Worm (Caenorhabditis elegans): Measurements from ENCODE around the gene sms-3.

sms-3 gene

ce11 chrIII:1601464-1602169 is 673 bp upstream of the sms-3 start:
- TF ChIP-seq Y53G8AR.9 (GFP tag; conservative IDR thresholded peaks at IDR 0.05), result 0 out of 2 replicates have a peak, but pooled peaks have one; percentile 28
- TF ChIP-seq Y67H2A.10 (GFP tag; conservative IDR thresholded peaks at IDR 0.05), result no peak
- TF ChIP-seq akir-1 (GFP tag; optimal IDR thresholded peaks at IDR 0.05), result no peak
- TF ChIP-seq nhr-27 (tag; optimal IDR thresholded peaks at IDR 0.05), result no peak
- peak; percentile 42 for TF ChIP-seq snpc-3.4 (tag; optimal IDR thresholded peaks at IDR 0.05)
- peak; percentile 79 for TF ChIP-seq rpc-1 (optimal IDR thresholded peaks at IDR 0.05)
- peak; percentile 82 for TF ChIP-seq rpc-1 (tag; optimal IDR thresholded peaks at IDR 0.05)
- peak; percentile 75 for TF ChIP-seq nfyb-1 (GFP tag; IDR thresholded peaks at IDR 0.05)
- TF ChIP-seq mel-28 (tag; optimal IDR thresholded peaks at IDR 0.05; ENCODE audit: borderline replicate concordance), result no peak
- TF ChIP-seq hmg-20 (GFP tag; IDR thresholded peaks at IDR 0.05), result no peak
- TF ChIP-seq sdz-38 (tag; optimal IDR thresholded peaks at IDR 0.05), result no peak
- peak; percentile 66; the same call in 1 of the 2 replicates for TF ChIP-seq Y56A3A.18 (GFP tag; IDR thresholded peaks at IDR 0.05)
- TF ChIP-seq repo-1 (tag; optimal IDR thresholded peaks at IDR 0.05), result no peak
- TF ChIP-seq nhr-80 (tag; optimal IDR thresholded peaks at IDR 0.05), result peak; percentile 39
- 0 out of 2 replicates have a peak, but pooled peaks have one; percentile 37 for TF ChIP-seq ceh-40 (GFP tag; IDR thresholded peaks at IDR 0.05)
- peak; percentile 45 for TF ChIP-seq egrh-3 (GFP tag; IDR thresholded peaks at IDR 0.05)
- peak; percentile 43 for TF ChIP-seq madf-6 (GFP tag; IDR thresholded peaks at IDR 0.05)
- TF ChIP-seq lin-54 (GFP tag; optimal IDR thresholded peaks at IDR 0.05), result peak; percentile 54
- peak; percentile 63; the same call in 1 of the 2 replicates for TF ChIP-seq dox-1 (GFP tag; IDR thresholded peaks at IDR 0.05)
- TF ChIP-seq lsy-27 (tag; optimal IDR thresholded peaks at IDR 0.05; ENCODE audit: borderline replicate concordance, insufficient read depth), result no peak
- peak; percentile 51 for TF ChIP-seq attf-5 (GFP tag; optimal IDR thresholded peaks at IDR 0.05)
- TF ChIP-seq ztf-26 (tag; optimal IDR thresholded peaks at IDR 0.05), result no peak
- TF ChIP-seq nhr-90 (tag; optimal IDR thresholded peaks at IDR 0.05), result peak; percentile 73
- peak; percentile 93 for TF ChIP-seq tbp1 (GFP tag; optimal IDR thresholded peaks at IDR 0.05)
- no peak for TF ChIP-seq Y53F4B.3 (GFP tag; IDR thresholded peaks at IDR 0.05)
- TF ChIP-seq F55B11.4 (tag; optimal IDR thresholded peaks at IDR 0.05; ENCODE audit: borderline replicate concordance, insufficient read depth), result no peak
- TF ChIP-seq ama-1 (optimal IDR thresholded peaks at IDR 0.05), result no peak
- peak in 1 of 2 experiments; percentile 37 for TF ChIP-seq ama-1 (GFP tag; optimal IDR thresholded peaks at IDR 0.05)
- TF ChIP-seq C17E4.6 (GFP tag; IDR thresholded peaks at IDR 0.05), result 0 out of 2 replicates have a peak, but pooled peaks have one; percentile 28
- TF ChIP-seq ztf-22 (GFP tag; optimal IDR thresholded peaks at IDR 0.05), result no peak
- TF ChIP-seq nhr-120 (GFP tag; IDR thresholded peaks at IDR 0.05), result 0 out of 2 replicates have a peak, but pooled peaks have one; percentile 73
- no peak for TF ChIP-seq hlh-26 (GFP tag; conservative IDR thresholded peaks at IDR 0.05)
- TF ChIP-seq nfya-2 (GFP tag; IDR thresholded peaks at IDR 0.05), result no peak
- TF ChIP-seq Y79H2A.3 (GFP tag; conservative IDR thresholded peaks at IDR 0.05), result no peak
- TF ChIP-seq aptf-2 (GFP tag; conservative IDR thresholded peaks at IDR 0.05), result peak; percentile 78
- peak; percentile 43; the same call in 1 of the 2 replicates for TF ChIP-seq attf-3 (GFP tag; conservative IDR thresholded peaks at IDR 0.05)
- TF ChIP-seq F52B5.7 (tag; optimal IDR thresholded peaks at IDR 0.05), result peak; percentile 69
- peak; percentile 93 for TF ChIP-seq die-1 (tag; optimal IDR thresholded peaks at IDR 0.05)
- no peak for TF ChIP-seq ceh-100 (GFP tag; IDR thresholded peaks at IDR 0.05)
- peak; percentile 71; the same call in 1 of the 2 replicates for TF ChIP-seq madf-3 (GFP tag; IDR thresholded peaks at IDR 0.05)
- no peak for TF ChIP-seq aptf-3 (GFP tag; IDR thresholded peaks at IDR 0.05)
- TF ChIP-seq fkh-3 (tag; optimal IDR thresholded peaks at IDR 0.05), result peak; percentile 52
- no peak for TF ChIP-seq mes-4 (tag; optimal IDR thresholded peaks at IDR 0.05)
- TF ChIP-seq mxl-1 (tag; optimal IDR thresholded peaks at IDR 0.05), result peak; percentile 68
- peak; percentile 72 for TF ChIP-seq atf-7 (tag; optimal IDR thresholded peaks at IDR 0.05)
- TF ChIP-seq tbx-9 (tag; optimal IDR thresholded peaks at IDR 0.05; ENCODE audit: borderline replicate concordance), result peak; percentile 30
- TF ChIP-seq C06A6.2 (GFP tag; conservative IDR thresholded peaks at IDR 0.05), result no peak
- TF ChIP-seq ets-4 (GFP tag; optimal IDR thresholded peaks at IDR 0.05), result no peak

All from whole organism, young adult.